Worm (Caenorhabditis elegans) whole organism, L4 larva: ENCODE results near the gene D2024.1.

Source experiments
- F10B5.3 ChIP-seq: sonication (generic microtip); optimal IDR thresholded peaks from 2 replicates; lab custom pipeline; 2016; ENCODE audit warnings: mild to moderate bottlenecking, missing genetic modification characterization, missing compliant biosample characterization
- F26F4.8 ChIP-seq: fragments of 200-800 bp; sonication (Bioruptor generic); conservative IDR thresholded peaks from 2 replicates; pipeline ENCODE4 v1.3.6; 2022; ENCODE audit warnings: missing genetic modification characterization, missing compliant biosample characterization
- F37D6.2 ChIP-seq: sonication (generic microtip); optimal IDR thresholded peaks from 2 replicates; lab custom pipeline; 2016; ENCODE audit warnings: mild to moderate bottlenecking, missing genetic modification characterization, missing compliant biosample characterization
- aha-1 ChIP-seq: fragments of 150-350 bp; peaks from one replicate; lab custom pipeline; 2014; ENCODE audit warnings: missing biosample characterization, missing genetic modification characterization
- aly-2 ChIP-seq: sonication (generic microtip); optimal IDR thresholded peaks from 2 replicates; lab custom pipeline; 2018; ENCODE audit warnings: missing biosample characterization, missing genetic modification characterization
- ceh-20 ChIP-seq: fragments of 200-800 bp; sonication (Bioruptor generic); IDR thresholded peaks from 2 replicates; pipeline ENCODE4 v1.3.6; 2022; ENCODE audit warnings: missing genetic modification reagents, missing genetic modification characterization, missing compliant biosample characterization
- ces-1 ChIP-seq: fragments of 150-350 bp; sonication (generic microtip); optimal IDR thresholded peaks from 4 replicates; lab custom pipeline; 2014; ENCODE audit warnings: missing biosample characterization, missing genetic modification reagents, missing genetic modification characterization
- dmd-8 ChIP-seq: fragments of 200-800 bp; sonication (Bioruptor generic); IDR thresholded peaks from 2 replicates; pipeline ENCODE4 v1.3.6; 2022; ENCODE audit warnings: missing genetic modification characterization, missing compliant biosample characterization
- dpl-1 ChIP-seq: fragments of 150-350 bp; optimal IDR thresholded peaks from 2 replicates; lab custom pipeline; 2014; ENCODE audit warnings: missing biosample characterization, missing genetic modification reagents, missing genetic modification characterization
- duxl-1 ChIP-seq: sonication (generic microtip); optimal IDR thresholded peaks from 2 replicates; lab custom pipeline; 2016; ENCODE audit warnings: mild to moderate bottlenecking, missing genetic modification characterization, moderate library complexity, missing compliant biosample characterization; ENCODE audit not compliant: poor library complexity
- dve-1 ChIP-seq: sonication (generic microtip); optimal IDR thresholded peaks from 2 replicates; lab custom pipeline; 2017; ENCODE audit warnings: antibody characterized with exemption, mild to moderate bottlenecking, missing genetic modification characterization, missing compliant biosample characterization; ENCODE audit not compliant: insufficient read depth
- fos-1 ChIP-seq: fragments of 150-350 bp; optimal IDR thresholded peaks from 2 replicates; lab custom pipeline; 2014; ENCODE audit warnings: missing biosample characterization, missing genetic modification characterization
- hlh-30 ChIP-seq: sonication (generic microtip); optimal IDR thresholded peaks from 2 replicates; lab custom pipeline; 2017; ENCODE audit warnings: antibody characterized with exemption, mild to moderate bottlenecking, missing genetic modification characterization, missing compliant biosample characterization; ENCODE audit not compliant: insufficient read depth
- lin-38 ChIP-seq: fragments of 200-800 bp; sonication (Bioruptor generic); IDR thresholded peaks from 2 replicates; pipeline ENCODE4 v1.3.6; 2022; ENCODE audit warnings: missing genetic modification reagents, missing genetic modification characterization, missing compliant biosample characterization
- madf-5 ChIP-seq, 2 experiments: fragments of 200-800 bp; sonication (Bioruptor generic); IDR thresholded peaks; 2 replicates each; pipeline ENCODE4 v1.3.6; 2022; ENCODE audit warnings: missing compliant biosample characterization in 2 of 2, missing genetic modification characterization in 2 of 2
- mes-2 ChIP-seq: sonication (generic microtip); optimal IDR thresholded peaks from 2 replicates; lab custom pipeline; 2016; ENCODE audit warnings: missing genotype, mild to moderate bottlenecking, missing genetic modification characterization, missing compliant biosample characterization; ENCODE audit not compliant: poor library complexity, severe bottlenecking
- nhr-25 ChIP-seq: sonication (generic microtip); optimal IDR thresholded peaks from 2 replicates; lab custom pipeline; 2017; ENCODE audit warnings: missing genetic modification characterization, mild to moderate bottlenecking, missing compliant biosample characterization, antibody characterized with exemption, moderate library complexity, borderline replicate concordance; ENCODE audit not compliant: insufficient read depth
- nhr-28 ChIP-seq: fragments of 150-350 bp; optimal IDR thresholded peaks from 2 replicates; lab custom pipeline; 2014; ENCODE audit warnings: missing biosample characterization, missing genetic modification characterization
- nhr-41 ChIP-seq: fragments of 200-800 bp; sonication (Bioruptor generic); IDR thresholded peaks from 2 replicates; pipeline ENCODE4 v1.3.6; 2022; ENCODE audit warnings: missing genetic modification reagents, missing genetic modification characterization, missing compliant biosample characterization
- nhr-48 ChIP-seq: sonication (generic microtip); optimal IDR thresholded peaks from 2 replicates; lab custom pipeline; 2016; ENCODE audit warnings: mild to moderate bottlenecking, missing genetic modification characterization, missing compliant biosample characterization
- pqm-1 ChIP-seq: sonication (generic microtip); optimal IDR thresholded peaks from 2 replicates; lab custom pipeline; 2017; ENCODE audit warnings: missing biosample characterization, missing genetic modification characterization
- saeg-2 ChIP-seq: fragments of 200-800 bp; sonication (Bioruptor generic); IDR thresholded peaks from 2 replicates; pipeline ENCODE4 v1.3.6; 2022; ENCODE audit warnings: missing genetic modification reagents, missing genetic modification characterization, missing compliant biosample characterization
- sdz-12 ChIP-seq: fragments of 200-800 bp; sonication (Bioruptor generic); optimal IDR thresholded peaks from 2 replicates; lab custom pipeline; 2018; ENCODE audit warnings: mild to moderate bottlenecking, missing genetic modification characterization, missing compliant biosample characterization
- skn-1 ChIP-seq: fragments of 150-350 bp; optimal IDR thresholded peaks from 2 replicates; lab custom pipeline; 2014; ENCODE audit warnings: missing biosample characterization, missing genetic modification characterization
- snpc-1.2 ChIP-seq: fragments of 200-800 bp; sonication (Bioruptor generic); IDR thresholded peaks from 2 replicates; pipeline ENCODE4 v1.3.6; 2022; ENCODE audit warnings: missing genetic modification reagents, missing genetic modification characterization, missing compliant biosample characterization
- spr-1 ChIP-seq: sonication (generic microtip); optimal IDR thresholded peaks from 2 replicates; lab custom pipeline; 2016; ENCODE audit warnings: mild to moderate bottlenecking, missing genetic modification characterization, missing compliant biosample characterization
- vab-7 ChIP-seq: fragments of 200-800 bp; sonication (Bioruptor generic); IDR thresholded peaks from 2 replicates; pipeline ENCODE4 v1.3.6; 2022; ENCODE audit warnings: missing genetic modification reagents, missing genetic modification characterization, missing compliant biosample characterization
- zfp-2 ChIP-seq: sonication (generic microtip); optimal IDR thresholded peaks from 2 replicates; lab custom pipeline; 2016; ENCODE audit warnings: mild to moderate bottlenecking, missing genetic modification characterization, missing compliant biosample characterization
- ztf-11 ChIP-seq: fragments of 150-350 bp; optimal IDR thresholded peaks from 2 replicates; lab custom pipeline; 2014; ENCODE audit warnings: missing biosample characterization, missing genetic modification characterization
- ztf-7 ChIP-seq: fragments of 150-350 bp; optimal IDR thresholded peaks from 2 replicates; lab custom pipeline; 2014; ENCODE audit warnings: missing biosample characterization, missing genetic modification characterization

The D2024.1 gene

DNA sequence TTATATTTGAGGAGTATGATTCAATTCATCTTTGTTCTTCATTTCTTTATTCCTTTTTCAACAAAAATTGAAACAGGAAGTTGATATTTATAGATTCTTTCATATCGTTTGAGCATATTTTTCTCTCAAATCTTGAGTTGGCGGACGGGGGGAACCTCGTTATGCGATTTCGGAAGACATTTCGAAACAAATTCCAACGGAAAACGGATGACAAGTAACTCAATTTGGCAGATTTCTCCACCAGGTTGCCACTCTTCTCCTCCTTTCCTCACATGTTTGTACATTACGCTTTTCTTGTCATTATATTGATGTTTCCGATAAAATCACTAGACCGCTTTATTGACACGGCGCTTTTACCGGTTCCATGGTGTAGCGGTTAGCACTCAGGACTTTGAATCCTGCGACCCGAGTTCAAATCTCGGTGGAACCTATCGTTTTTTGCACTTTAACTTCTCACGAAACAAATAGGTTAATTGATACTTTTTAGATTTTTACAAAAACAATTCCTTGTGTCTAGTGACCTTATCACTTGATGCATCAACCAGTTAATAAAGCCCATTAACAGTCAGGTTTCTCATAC is 27.7 kb downstream of the D2024.1 start:
- peak; percentile 70 for TF ChIP-seq vab-7 (GFP tag; lab: Robert Waterston, UW)
- TF ChIP-seq ztf-7 (tag; lab: Kevin White, UChicago), result no peak
- 0 out of 2 replicates have a peak, but pooled peaks have one; percentile 33 for TF ChIP-seq F26F4.8 (GFP tag; lab: Robert Waterston, UW)
- TF ChIP-seq aha-1 (tag; lab: Kevin White, UChicago), result peak; percentile 44
- peak; percentile 85 for TF ChIP-seq snpc-1.2 (GFP tag; lab: Robert Waterston, UW)
- peak; percentile 26 for TF ChIP-seq hlh-30 (tag; lab: Kevin White, UChicago)
- TF ChIP-seq skn-1 (tag; lab: Kevin White, UChicago), result no peak
- TF ChIP-seq ces-1 (GFP tag; lab: Kevin White, UChicago), result peak; percentile 33
- 0 out of 2 replicates have a peak, but pooled peaks have one; percentile 58 for TF ChIP-seq dmd-8 (GFP tag; lab: Robert Waterston, UW)

DNA sequence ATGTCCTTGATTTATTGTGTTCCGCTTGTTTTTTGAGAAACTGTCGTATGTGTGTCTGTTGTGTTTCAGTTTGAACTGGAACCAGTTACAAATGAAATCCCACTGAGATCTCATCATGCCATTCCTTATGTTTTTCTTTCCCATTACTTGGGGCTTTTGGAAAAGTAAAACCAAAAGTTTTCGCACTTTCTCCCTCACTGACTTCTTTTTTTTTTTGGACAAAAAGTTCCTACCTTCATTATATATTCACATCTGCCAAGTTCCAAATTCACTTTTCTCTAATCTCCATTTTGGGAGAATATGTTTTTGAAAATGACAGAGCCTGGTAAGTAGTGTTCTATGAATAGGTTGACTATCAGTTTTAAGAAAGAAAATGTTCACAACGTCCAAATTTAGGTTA is 29.3 kb downstream of the D2024.1 start, which contains the start of gene C06E4.2:
C06E4.2 (plus strand) TSS at position 301 of the 400 bp plus-strand sequence.
- TF ChIP-seq hlh-30 (tag; lab: Kevin White, UChicago), result no peak

DNA sequence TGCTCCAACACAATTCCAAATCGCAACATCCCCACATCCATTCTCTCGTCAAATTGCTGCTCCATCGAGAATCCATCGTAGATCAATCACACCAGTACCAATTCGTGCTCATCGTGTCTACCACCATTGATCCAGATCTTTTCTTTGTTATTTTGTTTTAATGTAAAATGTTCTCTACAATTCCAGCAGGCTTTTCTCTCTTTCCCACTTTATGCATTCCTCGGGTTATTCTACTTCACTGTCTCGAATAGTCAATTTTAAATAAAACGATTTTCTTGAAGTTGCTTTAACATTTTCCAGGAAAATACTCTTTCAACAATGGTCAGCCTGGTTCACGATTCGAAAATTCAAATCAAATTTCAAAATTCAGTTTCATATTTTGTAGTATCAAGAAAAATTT is 35.6 kb downstream of the D2024.1 start, which contains the start of gene C06E4.1:
C06E4.1 (plus strand) TSS at position 301 of the 400 bp plus-strand sequence.
- TF ChIP-seq aha-1 (tag; lab: Kevin White, UChicago) (no peak), madf-5 (GFP tag; IDR thresholded peaks at IDR 0.05; lab: Robert Waterston, UW) (no peak), nhr-41 (GFP tag; lab: Robert Waterston, UW) (no peak), zfp-2 (tag; lab: Kevin White, UChicago) (no peak)

DNA sequence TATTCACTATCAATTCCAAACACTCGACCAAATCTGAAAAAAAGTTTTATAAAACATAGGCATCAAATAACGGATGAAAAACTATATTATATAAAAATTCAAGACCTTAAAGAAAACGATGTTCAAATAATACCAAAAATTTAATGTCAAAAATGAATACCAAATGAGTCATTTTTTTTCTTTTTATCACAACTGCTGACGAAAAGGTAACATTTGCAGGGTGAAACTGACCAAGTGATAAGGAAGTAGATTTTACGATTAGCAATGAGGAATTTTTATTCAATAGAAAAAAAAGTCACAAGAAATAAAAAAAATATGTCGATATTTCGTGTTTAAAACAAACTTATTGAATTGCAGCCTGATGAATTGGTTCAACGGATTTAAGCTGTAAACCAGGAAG is 38.5 kb downstream of the D2024.1 start, which contains the start of gene C06E4.8:
C06E4.8 (minus strand) TSS at position 37 of the 400 bp plus-strand sequence.
- TF ChIP-seq pqm-1 (tag; lab: Kevin White, UChicago) (peak; percentile 61), skn-1 (tag; lab: Kevin White, UChicago) (no peak), duxl-1 (tag; lab: Kevin White, UChicago) (no peak), ceh-20 (GFP tag; lab: Robert Waterston, UW) (no peak), nhr-28 (tag; lab: Kevin White, UChicago) (peak; percentile 25), fos-1 (tag; lab: Kevin White, UChicago) (no peak), ztf-11 (tag; lab: Kevin White, UChicago) (no peak), F37D6.2 (tag; lab: Kevin White, UChicago) (no peak), vab-7 (GFP tag; lab: Robert Waterston, UW) (no peak), saeg-2 (GFP tag; lab: Robert Waterston, UW) (no peak), mes-2 (no peak), nhr-48 (no peak), sdz-12 (no peak), spr-1 (no peak)

DNA sequence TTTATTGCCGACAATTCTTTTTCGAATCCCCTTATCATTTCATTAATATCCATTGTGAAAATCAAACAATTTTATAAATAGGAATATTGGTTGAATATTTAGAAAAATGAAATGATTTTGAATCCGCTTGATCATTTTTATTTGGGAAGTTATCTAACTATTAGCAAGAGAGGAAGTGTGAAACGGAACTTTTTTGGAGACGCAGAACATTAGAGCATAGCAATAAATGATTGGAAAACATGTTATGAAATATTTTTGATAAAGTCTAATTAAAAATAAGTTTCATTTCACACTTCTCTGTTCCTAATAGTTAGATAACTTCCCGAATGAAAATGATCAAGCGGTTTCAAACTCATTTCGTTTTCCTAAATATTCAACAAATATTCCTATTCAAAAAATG is 40.1 kb downstream of the D2024.1 start, which contains the start of gene F42C5.3:
F42C5.3 (minus strand) TSS at position 101 of the 400 bp plus-strand sequence.
- TF ChIP-seq snpc-1.2 (GFP tag; lab: Robert Waterston, UW), result no peak
- TF ChIP-seq, all 104 proteins: peak for 0

DNA sequence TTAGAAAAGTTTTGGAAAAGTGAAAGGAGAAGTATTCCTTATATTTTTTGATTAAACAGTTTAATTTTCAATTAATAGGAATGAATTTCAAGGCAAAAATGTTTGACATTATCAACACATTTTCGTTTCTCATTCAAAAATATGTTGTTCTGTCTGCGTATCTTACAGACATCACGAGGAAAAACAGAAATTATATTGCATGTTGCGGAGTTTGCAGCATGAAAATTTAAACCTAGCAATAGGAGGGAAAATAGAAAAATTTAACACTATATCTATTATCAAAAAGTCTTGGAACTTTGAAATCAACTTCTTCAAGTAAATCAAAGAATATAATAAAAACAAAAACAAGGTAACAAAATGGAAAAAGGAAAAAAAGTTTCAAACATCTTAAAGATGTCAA is 43.7 kb downstream of the D2024.1 start:
- TF ChIP-seq dpl-1 (GFP tag; lab: Kevin White, UChicago), result peak; percentile 28
- TF ChIP-seq dve-1 (tag; lab: Kevin White, UChicago), result peak; percentile 2
- TF ChIP-seq nhr-25, result no peak
- no peak for TF ChIP-seq lin-38 (GFP tag; lab: Robert Waterston, UW)
- TF ChIP-seq hlh-30 (tag; lab: Kevin White, UChicago), result peak; percentile 75
- TF ChIP-seq aly-2 (tag; lab: Kevin White, UChicago), result no peak
- peak; percentile 12 for TF ChIP-seq nhr-28 (tag; lab: Kevin White, UChicago)
- no peak for TF ChIP-seq F10B5.3 (tag; lab: Kevin White, UChicago)
